Worm (Caenorhabditis elegans): ENCODE data around the gene cpar-1.

cpar-1 gene

DNA sequence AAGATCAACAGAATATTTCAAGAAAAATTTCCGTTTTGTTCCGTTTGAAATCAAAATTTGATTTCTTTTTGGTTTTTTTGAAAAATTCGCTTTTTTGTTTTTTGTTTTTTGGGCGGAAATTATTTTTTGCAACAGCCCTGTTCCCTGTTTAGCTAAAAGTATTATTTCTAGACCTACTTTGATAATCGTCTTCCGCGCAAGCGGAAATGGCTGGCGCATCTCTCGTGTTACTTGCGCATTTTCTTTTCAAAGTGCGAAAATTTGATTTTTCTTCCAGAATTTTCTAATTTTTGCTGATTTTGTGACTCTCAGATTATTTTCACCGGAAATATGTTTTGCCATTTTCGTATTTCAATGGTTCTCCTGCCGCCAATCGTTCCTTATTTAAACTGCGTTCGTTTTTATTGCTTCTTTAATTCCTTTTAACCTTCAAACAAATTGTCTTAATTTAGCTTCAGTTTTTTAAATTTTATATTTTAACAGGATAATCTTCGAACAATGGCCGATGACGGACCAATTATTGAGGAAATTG is at the start of gene cpar-1:
cpar-1 (plus strand) TSS at position 482 of the 532 bp plus-strand sequence.
- TF ChIP-seq ceh-82 (tag; optimal IDR thresholded peaks at IDR 0.05) (no peak), ztf-4 (tag; optimal IDR thresholded peaks at IDR 0.05) (no peak), elt-3 (tag; optimal IDR thresholded peaks at IDR 0.05) (no peak), skn-1 (tag; optimal IDR thresholded peaks at IDR 0.05) (no peak), mdl-1 (tag; optimal IDR thresholded peaks at IDR 0.05) (no peak), blmp-1 (tag; optimal IDR thresholded peaks at IDR 0.05; ENCODE audit: insufficient read depth) (no peak), alr-1 (tag; optimal IDR thresholded peaks at IDR 0.05) (no peak), sma-3 (GFP tag; optimal IDR thresholded peaks at IDR 0.05) (no peak), R02D3.7 (tag; optimal IDR thresholded peaks at IDR 0.05) (no peak), nhr-6 (tag; optimal IDR thresholded peaks at IDR 0.05) (no peak), nhr-23 (tag; optimal IDR thresholded peaks at IDR 0.05) (no peak), ztf-11 (tag; optimal IDR thresholded peaks at IDR 0.05) (no peak)

DNA sequence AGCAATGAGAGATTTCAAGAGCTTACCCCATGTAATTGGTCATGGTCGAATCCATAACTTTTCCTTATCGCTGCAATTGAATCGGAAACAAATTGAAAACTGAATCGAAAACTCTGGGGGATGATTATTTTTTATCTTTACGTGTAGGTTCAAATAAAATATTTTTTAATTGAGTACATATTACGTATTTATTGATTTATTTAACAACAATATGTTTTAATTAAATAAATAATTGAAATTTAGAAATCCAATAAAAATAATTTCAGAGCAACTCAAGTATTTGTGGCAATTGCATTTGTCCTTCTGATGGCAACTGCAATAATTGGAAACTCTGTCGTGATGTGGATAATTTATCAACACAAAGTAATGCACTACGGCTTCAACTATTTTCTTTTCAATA is 48.3 kb upstream of the cpar-1 start, which contains the start of gene C38C10.3:
C38C10.3 (minus strand) TSS at position 101 of the 400 bp plus-strand sequence.
- TF ChIP-seq nhr-77 (tag; optimal IDR thresholded peaks at IDR 0.05) (no peak), Y55F3AM.14 (GFP tag; optimal IDR thresholded peaks at IDR 0.05) (no peak), peb-1 (tag; optimal IDR thresholded peaks at IDR 0.05) (no peak), ztf-4 (tag; optimal IDR thresholded peaks at IDR 0.05) (no peak), unc-55 (GFP tag; optimal IDR thresholded peaks at IDR 0.05) (no peak), zag-1 (tag; optimal IDR thresholded peaks at IDR 0.05) (no peak), elt-3 (tag; optimal IDR thresholded peaks at IDR 0.05) (no peak), gmeb-1 (tag; optimal IDR thresholded peaks at IDR 0.05) (no peak), skn-1 (tag; optimal IDR thresholded peaks at IDR 0.05) (no peak), lin-39 (tag; optimal IDR thresholded peaks at IDR 0.05) (no peak)

DNA sequence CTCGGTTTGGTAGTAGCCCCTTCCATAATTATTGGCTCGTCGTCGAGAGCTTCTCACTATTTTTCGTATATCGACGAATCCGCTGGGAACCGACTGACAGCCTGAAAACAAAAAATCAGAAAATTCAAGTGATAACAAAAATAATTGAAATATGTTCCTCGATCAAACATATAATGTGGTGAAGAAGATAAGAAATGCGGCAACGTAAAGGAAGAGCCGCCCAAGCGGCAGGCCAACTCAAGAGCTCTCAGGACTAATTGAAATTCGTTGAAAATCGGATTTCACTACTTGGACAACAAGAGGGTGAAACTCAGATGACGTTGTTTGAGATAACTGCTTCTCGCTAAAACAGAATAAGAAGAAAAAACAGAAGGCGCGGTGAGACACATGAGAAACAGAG is 43.9 kb upstream of the cpar-1 start, which contains the start of gene slc-17.2:
slc-17.2 (minus strand) TSS at position 101 of the 400 bp plus-strand sequence.
- TF ChIP-seq ceh-16 (tag; optimal IDR thresholded peaks at IDR 0.05) (no peak), C34F6.9 (tag; optimal IDR thresholded peaks at IDR 0.05) (no peak), Y55F3AM.14 (GFP tag; optimal IDR thresholded peaks at IDR 0.05) (no peak), nhr-10 (tag; optimal IDR thresholded peaks at IDR 0.05) (no peak), F13H6.1 (tag; optimal IDR thresholded peaks at IDR 0.05) (no peak), unc-39 (tag; optimal IDR thresholded peaks at IDR 0.05) (no peak), ztf-11 (tag; optimal IDR thresholded peaks at IDR 0.05) (no peak), sma-9 (GFP tag; optimal IDR thresholded peaks at IDR 0.05) (no peak), sma-9 (tag; optimal IDR thresholded peaks at IDR 0.05) (no peak), lin-11 (tag; optimal IDR thresholded peaks at IDR 0.05) (peak; percentile 5)

DNA sequence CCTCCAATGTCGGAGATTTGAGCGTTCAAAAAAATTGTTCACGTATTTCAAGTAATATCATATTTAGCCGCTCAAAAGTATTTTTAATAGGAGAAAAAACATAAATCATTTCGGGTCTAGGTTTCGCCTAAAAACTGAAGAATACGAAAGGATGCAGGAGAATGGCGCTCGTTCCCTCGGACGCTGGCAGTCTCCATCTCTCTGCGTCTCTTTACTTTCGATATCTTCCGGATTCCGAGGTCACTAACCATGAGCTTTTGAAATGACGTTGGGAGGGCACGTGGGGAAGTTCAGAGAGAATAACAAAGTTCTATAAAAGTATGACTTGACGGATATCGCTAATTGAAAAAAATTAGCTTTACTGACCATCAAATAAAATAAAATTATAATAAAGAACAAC is 42.9 kb upstream of the cpar-1 start:
- TF ChIP-seq nhr-77 (tag; optimal IDR thresholded peaks at IDR 0.05) (no peak), ztf-4 (tag; optimal IDR thresholded peaks at IDR 0.05) (no peak), unc-55 (GFP tag; optimal IDR thresholded peaks at IDR 0.05) (peak; percentile 14), dmd-4 (tag; optimal IDR thresholded peaks at IDR 0.05) (no peak), nhr-21 (tag; optimal IDR thresholded peaks at IDR 0.05) (no peak), nhr-6 (tag; optimal IDR thresholded peaks at IDR 0.05) (no peak), nhr-23 (tag; optimal IDR thresholded peaks at IDR 0.05) (no peak), fos-1 (tag; optimal IDR thresholded peaks at IDR 0.05) (no peak), ceh-82 (tag; optimal IDR thresholded peaks at IDR 0.05) (no peak), mab-5 (tag; optimal IDR thresholded peaks at IDR 0.05) (no peak), nhr-237 (tag; optimal IDR thresholded peaks at IDR 0.05) (no peak), elt-3 (tag; optimal IDR thresholded peaks at IDR 0.05) (no peak), skn-1 (tag; optimal IDR thresholded peaks at IDR 0.05) (no peak), egl-27 (tag; optimal IDR thresholded peaks at IDR 0.05) (no peak), elt-1 (tag; optimal IDR thresholded peaks at IDR 0.05) (no peak), C34F6.9 (tag; optimal IDR thresholded peaks at IDR 0.05) (no peak), F13H6.1 (tag; optimal IDR thresholded peaks at IDR 0.05) (no peak), ama-1 (optimal IDR thresholded peaks at IDR 0.05) (no peak), R02D3.7 (tag; optimal IDR thresholded peaks at IDR 0.05) (no peak), aly-2 (tag; optimal IDR thresholded peaks at IDR 0.05) (no peak), crh-2 (tag; optimal IDR thresholded peaks at IDR 0.05) (peak; percentile 12), lin-13 (GFP tag; optimal IDR thresholded peaks at IDR 0.05) (no peak), unc-39 (tag; optimal IDR thresholded peaks at IDR 0.05) (no peak), peb-1 (tag; optimal IDR thresholded peaks at IDR 0.05) (no peak), unc-62 (GFP tag; optimal IDR thresholded peaks at IDR 0.05) (no peak), nhr-12 (tag; optimal IDR thresholded peaks at IDR 0.05) (no peak), ZK546.5 (tag; optimal IDR thresholded peaks at IDR 0.05) (no peak), ztf-11 (tag; optimal IDR thresholded peaks at IDR 0.05) (no peak), lsy-2 (tag; optimal IDR thresholded peaks at IDR 0.05) (peak in 1 of 2 experiments; percentile 58), ceh-16 (tag; optimal IDR thresholded peaks at IDR 0.05) (no peak), sma-3 (GFP tag; optimal IDR thresholded peaks at IDR 0.05) (no peak), alr-1 (tag; optimal IDR thresholded peaks at IDR 0.05) (no peak), nhr-11 (tag; optimal IDR thresholded peaks at IDR 0.05) (no peak), lin-11 (tag; optimal IDR thresholded peaks at IDR 0.05) (no peak), nhr-10 (tag; optimal IDR thresholded peaks at IDR 0.05) (no peak), mbf-1 (tag; optimal IDR thresholded peaks at IDR 0.05) (no peak), nhr-25 (tag; optimal IDR thresholded peaks at IDR 0.05) (no peak), nhr-129 (tag; optimal IDR thresholded peaks at IDR 0.05) (peak; percentile 38)

Measured in whole organism, L2 larva.